Fruit fly (Drosophila melanogaster): ENCODE results near the gene CG32269.

Gene CG32269

DNA sequence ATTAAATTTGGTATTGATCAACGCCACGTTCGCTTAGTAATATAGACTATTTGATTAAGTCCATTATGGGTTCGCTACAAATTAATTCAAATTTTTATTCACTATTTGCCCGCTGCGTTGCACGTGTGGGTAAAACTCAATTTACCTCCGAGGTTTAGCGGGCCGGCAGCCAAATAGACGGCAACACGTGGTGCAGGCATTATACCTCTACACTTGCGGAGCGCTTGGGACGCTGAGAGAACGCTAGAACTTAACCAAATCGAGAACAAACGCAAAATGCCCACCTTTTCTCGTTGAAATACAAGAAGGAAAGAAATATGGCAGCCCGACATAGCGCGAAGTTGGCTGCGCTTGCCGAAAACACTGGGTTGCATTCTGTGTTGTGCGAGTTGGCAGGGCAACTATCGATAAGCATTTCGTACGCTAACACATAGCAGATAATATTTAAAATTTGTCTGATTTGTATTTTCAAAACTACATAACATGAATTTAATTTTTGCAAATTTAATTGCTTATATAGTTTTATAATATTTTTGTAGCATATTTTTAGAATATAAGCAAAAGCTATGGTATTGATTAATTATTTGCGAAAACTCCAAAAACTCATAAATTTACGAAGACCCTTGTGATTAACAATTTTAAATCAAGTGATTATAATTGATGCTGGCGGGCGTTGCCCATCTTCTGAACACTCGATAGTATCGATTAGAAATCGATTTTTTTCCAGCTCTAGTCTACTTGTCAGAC is 14.0 kb upstream of the CG32269 start, which contains the start of the genes RpL28 and eIF1 (continued):
- peak; percentile 89 for TF ChIP-seq BtbVII (GFP tag; optimal IDR thresholded peaks at IDR 0.05)
- TF ChIP-seq CG1529 (GFP tag; optimal IDR thresholded peaks at IDR 0.05), result peak; percentile 89
- TF ChIP-seq pros (GFP tag; optimal IDR thresholded peaks at IDR 0.05), result no peak
- TF ChIP-seq Ada2b (GFP tag; IDR thresholded peaks at IDR 0.05), result peak; percentile 59
- TF ChIP-seq wek (GFP tag; optimal IDR thresholded peaks at IDR 0.05), result peak; percentile 90
- peak; percentile 97 for TF ChIP-seq CG34376 (GFP tag; optimal IDR thresholded peaks at IDR 0.05)
- peak; percentile 54 for TF ChIP-seq CG8765 (GFP tag; IDR thresholded peaks at IDR 0.05)
- TF ChIP-seq Deaf1 (tag; optimal IDR thresholded peaks at IDR 0.05), result no peak
- peak; percentile 83 to 94 for TF ChIP-seq dpn (GFP tag; optimal IDR thresholded peaks at IDR 0.05)
- peak in 1 of 3 experiments; percentile 1 for TF ChIP-seq Stat92E (GFP tag; optimal IDR thresholded peaks at IDR 0.05)
- TF ChIP-seq CG11504 (tag; optimal IDR thresholded peaks at IDR 0.05), result no peak
- peak; percentile 81 for TF ChIP-seq CG32532 (GFP tag; IDR thresholded peaks at IDR 0.05)
- TF ChIP-seq CG5245 (GFP tag; optimal IDR thresholded peaks at IDR 0.05), result peak; percentile 83
- TF ChIP-seq jing (GFP tag; optimal IDR thresholded peaks at IDR 0.05), result no peak
- peak; percentile 95 for TF ChIP-seq CG7271 (tag; optimal IDR thresholded peaks at IDR 0.05)
- TF ChIP-seq CG12659 (GFP tag; optimal IDR thresholded peaks at IDR 0.05), result peak; percentile 97
- TF ChIP-seq CG4360 (GFP tag; IDR thresholded peaks at IDR 0.05), result peak; percentile 59; the same call in 1 of the 2 replicates
- peak; percentile 98 for TF ChIP-seq MESR4 (GFP tag; optimal IDR thresholded peaks at IDR 0.05)
- peak; percentile 96 for TF ChIP-seq CG1233 (GFP tag; optimal IDR thresholded peaks at IDR 0.05)
- peak; percentile 83; the same call in 2 of the 3 replicates for TF ChIP-seq CG6175 (GFP tag; IDR thresholded peaks at IDR 0.05)
- TF ChIP-seq odd (GFP tag; optimal IDR thresholded peaks at IDR 0.05), result peak; percentile 95
- TF ChIP-seq salm (tag; optimal IDR thresholded peaks at IDR 0.05), result peak; percentile 36
- TF ChIP-seq CG6683 (GFP tag; optimal IDR thresholded peaks at IDR 0.05), result peak; percentile 81
- peak; percentile 61; the same call in 2 of the 3 replicates for TF ChIP-seq CG2889 (GFP tag; IDR thresholded peaks at IDR 0.05)
- peak; percentile 93 for TF ChIP-seq CG4424 (GFP tag; optimal IDR thresholded peaks at IDR 0.05)
- TF ChIP-seq CG7556 (GFP tag; optimal IDR thresholded peaks at IDR 0.05), result peak; percentile 85
- TF ChIP-seq CG6654 (GFP tag; optimal IDR thresholded peaks at IDR 0.05), result peak; percentile 84
- TF ChIP-seq tup (GFP tag; optimal IDR thresholded peaks at IDR 0.05), result peak; percentile 78
- TF ChIP-seq CG6254 (GFP tag; optimal IDR thresholded peaks at IDR 0.05), result peak; percentile 76
- peak; percentile 91 for TF ChIP-seq lilli (GFP tag; optimal IDR thresholded peaks at IDR 0.05)
- no peak for TF ChIP-seq pan (optimal IDR thresholded peaks at IDR 0.05)
- peak in 1 of 2 experiments; percentile 88 for TF ChIP-seq pan (GFP tag; optimal IDR thresholded peaks at IDR 0.05 in 1 of 2, IDR thresholded peaks at IDR 0.05 in 1 of 2)
- peak; percentile 74 for TF ChIP-seq CG14965 (GFP tag; optimal IDR thresholded peaks at IDR 0.05; ENCODE audit: borderline replicate concordance)
- TF ChIP-seq CoRest (tag; optimal IDR thresholded peaks at IDR 0.05), result peak; percentile 88
- peak; percentile 80 for TF ChIP-seq Oaz (GFP tag; IDR thresholded peaks at IDR 0.05)
- TF ChIP-seq CG11723 (GFP tag; optimal IDR thresholded peaks at IDR 0.05), result peak; percentile 37
- TF ChIP-seq CG3163 (GFP tag; optimal IDR thresholded peaks at IDR 0.05), result peak; percentile 70
- TF ChIP-seq ssp (GFP tag; IDR thresholded peaks at IDR 0.05), result peak; percentile 79
- peak; percentile 51 for TF ChIP-seq nerfin-2 (GFP tag; IDR thresholded peaks at IDR 0.05; ENCODE audit: partially characterized antibody)
- TF ChIP-seq Aef1 (GFP tag; IDR thresholded peaks at IDR 0.05), result peak; percentile 79
- peak; percentile 88 for TF ChIP-seq sug (tag; optimal IDR thresholded peaks at IDR 0.05)
- peak; percentile 54; the same call in 1 of the 2 replicates for TF ChIP-seq CG17612 (GFP tag; IDR thresholded peaks at IDR 0.05)
- TF ChIP-seq fd64A (GFP tag; optimal IDR thresholded peaks at IDR 0.05), result peak; percentile 89
- TF ChIP-seq Gug (GFP tag; IDR thresholded peaks at IDR 0.05), result peak; percentile 57
- TF ChIP-seq ind (GFP tag; optimal IDR thresholded peaks at IDR 0.05), result peak; percentile 80
- peak; percentile 98 for TF ChIP-seq NfI (GFP tag; optimal IDR thresholded peaks at IDR 0.05)
- TF ChIP-seq CG33213 (GFP tag; optimal IDR thresholded peaks at IDR 0.05), result peak; percentile 93
- peak; percentile 95 for TF ChIP-seq HHEX (GFP tag; optimal IDR thresholded peaks at IDR 0.05)
